Fruit fly (Drosophila melanogaster) whole organism, embryonic: ENCODE measurements around the gene CG34267.

Source experiments
- Aef1 ChIP-seq: fragments of 200-800 bp; sonication (Bioruptor generic); IDR thresholded peaks from 3 replicates; pipeline ENCODE4 v1.3.6; 2022; ENCODE audit warnings: missing biosample characterization, missing genetic modification characterization
- Atf3 ChIP-seq: fragments of 200-800 bp; sonication (Bioruptor generic); optimal IDR thresholded peaks from 3 replicates; lab custom pipeline; 2016; ENCODE audit warnings: missing biosample characterization, missing genetic modification characterization
- BtbVII ChIP-seq: fragments of 200-800 bp; sonication (Bioruptor generic); optimal IDR thresholded peaks from 3 replicates; lab custom pipeline; 2017; ENCODE audit warnings: missing biosample characterization, mild to moderate bottlenecking, missing genetic modification characterization
- CG10274 ChIP-seq: fragments of 200-800 bp; sonication (Bioruptor generic); optimal IDR thresholded peaks from 3 replicates; lab custom pipeline; 2017; ENCODE audit warnings: missing biosample characterization, mild to moderate bottlenecking, missing genetic modification characterization
- CG12391 ChIP-seq: fragments of 200-800 bp; sonication (Bioruptor generic); optimal IDR thresholded peaks from 3 replicates; lab custom pipeline; 2018; ENCODE audit warnings: missing biosample characterization, mild to moderate bottlenecking, missing genetic modification characterization, moderate library complexity
- CG14050 ChIP-seq: fragments of 200-800 bp; sonication (Bioruptor generic); IDR thresholded peaks from 3 replicates; pipeline ENCODE4 v1.3.6; 2022; ENCODE audit warnings: missing biosample characterization, missing genetic modification characterization
- CG15696 ChIP-seq: fragments of 200-800 bp; sonication (Bioruptor generic); optimal IDR thresholded peaks from 2 replicates; lab custom pipeline; 2019; ENCODE audit warnings: missing biosample characterization, mild to moderate bottlenecking, missing genetic modification characterization, moderate library complexity
- CG1647 ChIP-seq: fragments of 200-800 bp; sonication (Bioruptor generic); optimal IDR thresholded peaks from 3 replicates; lab custom pipeline; 2016; ENCODE audit warnings: missing biosample characterization, missing genetic modification characterization
- CG17186 ChIP-seq: fragments of 200-800 bp; sonication (Bioruptor generic); optimal IDR thresholded peaks from 3 replicates; lab custom pipeline; 2017; ENCODE audit warnings: missing biosample characterization, missing genetic modification reagents, missing genetic modification characterization
- CG18599 ChIP-seq: fragments of 200-800 bp; sonication (Bioruptor generic); optimal IDR thresholded peaks from 3 replicates; lab custom pipeline; 2017; ENCODE audit warnings: missing biosample characterization, missing genetic modification characterization, mild to moderate bottlenecking, moderate library complexity, missing genetic modification reagents
- CG31365 ChIP-seq: fragments of 200-800 bp; sonication (Bioruptor generic); optimal IDR thresholded peaks from 2 replicates; lab custom pipeline; 2018; ENCODE audit warnings: missing biosample characterization, mild to moderate bottlenecking, missing genetic modification characterization
- CG4360 ChIP-seq: fragments of 200-800 bp; sonication (Bioruptor generic); IDR thresholded peaks from 2 replicates; pipeline ENCODE4 v1.3.6; 2022; ENCODE audit warnings: missing biosample characterization, missing genetic modification characterization
- CG5245 ChIP-seq: fragments of 200-800 bp; sonication (Bioruptor generic); optimal IDR thresholded peaks from 3 replicates; lab custom pipeline; 2016; ENCODE audit warnings: missing biosample characterization, missing genetic modification characterization
- CG6175 ChIP-seq: fragments of 200-800 bp; sonication (Bioruptor generic); IDR thresholded peaks from 3 replicates; pipeline ENCODE4 v1.3.6; 2022; ENCODE audit warnings: missing biosample characterization, missing genetic modification characterization
- CG6791 ChIP-seq: fragments of 200-800 bp; sonication (Bioruptor generic); IDR thresholded peaks from 3 replicates; pipeline ENCODE4 v1.3.6; 2022; ENCODE audit warnings: missing biosample characterization, missing genetic modification characterization; ENCODE audit not compliant: partially characterized antibody
- CG7839 ChIP-seq: fragments of 200-800 bp; sonication (Bioruptor generic); optimal IDR thresholded peaks from 3 replicates; lab custom pipeline; 2018; ENCODE audit warnings: missing biosample characterization, mild to moderate bottlenecking, missing genetic modification characterization, moderate library complexity
- CG8765 ChIP-seq: fragments of 200-800 bp; sonication (Bioruptor generic); IDR thresholded peaks from 2 replicates; pipeline ENCODE4 v1.3.6; 2022; ENCODE audit warnings: missing biosample characterization, missing genetic modification characterization
- CG8944 ChIP-seq: fragments of 200-800 bp; sonication (Bioruptor generic); optimal IDR thresholded peaks from 3 replicates; lab custom pipeline; 2016; ENCODE audit warnings: missing biosample characterization, missing genetic modification characterization
- Dbx ChIP-seq: fragments of 200-800 bp; sonication (Bioruptor generic); IDR thresholded peaks from 3 replicates; pipeline ENCODE4 v1.3.6; 2022; ENCODE audit warnings: missing biosample characterization, missing genetic modification characterization
- Doc2 ChIP-seq: fragments of 200-800 bp; sonication (Bioruptor generic); IDR thresholded peaks from 2 replicates; pipeline ENCODE4 v1.3.6; 2022; ENCODE audit warnings: missing biosample characterization, missing genetic modification characterization
- HLH54F ChIP-seq: fragments of 200-800 bp; sonication (Bioruptor generic); optimal IDR thresholded peaks from 3 replicates; lab custom pipeline; 2016; ENCODE audit warnings: missing biosample characterization, missing genetic modification characterization
- Hey ChIP-seq: fragments of 200-800 bp; sonication (Bioruptor generic); optimal IDR thresholded peaks from 3 replicates; lab custom pipeline; 2018; ENCODE audit warnings: missing biosample characterization, mild to moderate bottlenecking, missing genetic modification characterization
- Hr39 ChIP-seq: fragments of >200 bp; optimal IDR thresholded peaks from 2 replicates; lab custom pipeline; 2017
- Nf-YC ChIP-seq: fragments of 200-800 bp; optimal IDR thresholded peaks from 3 replicates; lab custom pipeline; 2019; ENCODE audit warnings: missing biosample characterization, mild to moderate bottlenecking, missing genetic modification characterization, moderate library complexity
- Oli ChIP-seq: fragments of 200-800 bp; sonication (Bioruptor generic); optimal IDR thresholded peaks from 2 replicates; lab custom pipeline; 2018; ENCODE audit warnings: missing biosample characterization, mild to moderate bottlenecking, missing genetic modification characterization, moderate library complexity
- Tbp ChIP-seq: fragments of >200 bp; optimal IDR thresholded peaks from 2 replicates; lab custom pipeline; 2018; ENCODE audit warnings: missing biosample characterization, missing genetic modification characterization
- ash1 ChIP-seq: fragments of 200-800 bp; sonication (Bioruptor generic); optimal IDR thresholded peaks from 2 replicates; lab custom pipeline; 2018; ENCODE audit warnings: missing biosample characterization, mild to moderate bottlenecking, missing genetic modification characterization
- br ChIP-seq: fragments of >200 bp; optimal IDR thresholded peaks from 2 replicates; lab custom pipeline; 2017
- chinmo ChIP-seq: fragments of 200-800 bp; sonication (Bioruptor generic); IDR thresholded peaks from 4 replicates; pipeline ENCODE4 v1.3.6; 2022; ENCODE audit warnings: missing biosample characterization, missing genetic modification characterization; ENCODE audit not compliant: partially characterized antibody
- chn ChIP-seq: fragments of 200-800 bp; sonication (Bioruptor generic); optimal IDR thresholded peaks from 2 replicates; lab custom pipeline; 2016; ENCODE audit warnings: missing biosample characterization, missing genetic modification characterization
- cwo ChIP-seq: fragments of 200-800 bp; sonication (Bioruptor generic); optimal IDR thresholded peaks from 3 replicates; lab custom pipeline; 2017; ENCODE audit warnings: missing biosample characterization, missing genetic modification characterization, mild to moderate bottlenecking, moderate library complexity, missing genetic modification reagents
- danr ChIP-seq: fragments of 200-800 bp; sonication (Bioruptor generic); IDR thresholded peaks from 2 replicates; pipeline ENCODE4 v1.3.6; 2022; ENCODE audit warnings: missing biosample characterization, missing genetic modification characterization
- gcm2 ChIP-seq: fragments of 200-800 bp; sonication (Bioruptor generic); optimal IDR thresholded peaks from 2 replicates; lab custom pipeline; 2016; ENCODE audit warnings: missing biosample characterization, missing genetic modification characterization
- hb ChIP-seq: fragments of 200-800 bp; sonication (Bioruptor generic); IDR thresholded peaks from 3 replicates; pipeline ENCODE4 v1.3.6; 2022; ENCODE audit warnings: missing biosample characterization, missing genetic modification characterization; ENCODE audit not compliant: partially characterized antibody
- hbn ChIP-seq: fragments of 200-800 bp; sonication (Bioruptor generic); IDR thresholded peaks from 2 replicates; pipeline ENCODE4 v1.3.6; 2022; ENCODE audit warnings: missing biosample characterization, missing genetic modification characterization; ENCODE audit not compliant: partially characterized antibody
- lmd ChIP-seq: fragments of 200-800 bp; sonication (Bioruptor generic); IDR thresholded peaks from 2 replicates; pipeline ENCODE4 v1.3.6; 2022; ENCODE audit warnings: missing biosample characterization, missing genetic modification characterization
- nerfin-1 ChIP-seq: fragments of 200-800 bp; sonication (Bioruptor generic); optimal IDR thresholded peaks from 3 replicates; lab custom pipeline; 2019; ENCODE audit warnings: missing biosample characterization, mild to moderate bottlenecking, missing genetic modification characterization, moderate library complexity
- pan ChIP-seq, 4 experiments: fragments of >200 bp in 3 of 4; fragments of 200-800 bp in 1 of 4; sonication (Bioruptor generic) in 1 of 4; optimal IDR thresholded peaks in 3 of 4; IDR thresholded peaks in 1 of 4; 2 replicates each; pipeline versions ENCODE4 v1.3.6 to Lab custom; 2017 to 2022; ENCODE audit warnings: missing biosample characterization in 2 of 4, missing genetic modification characterization in 2 of 4, mixed read lengths in 1 of 4
- ro ChIP-seq: fragments of 200-800 bp; sonication (Bioruptor generic); IDR thresholded peaks from 2 replicates; pipeline ENCODE4 v1.3.6; 2022; ENCODE audit warnings: missing biosample characterization, missing genetic modification characterization
- run ChIP-seq: fragments of 200-800 bp; sonication (Bioruptor generic); optimal IDR thresholded peaks from 3 replicates; lab custom pipeline; 2018; ENCODE audit warnings: missing biosample characterization, mild to moderate bottlenecking, missing genetic modification characterization
- salm ChIP-seq: fragments of 200-800 bp; sonication (Bioruptor generic); optimal IDR thresholded peaks from 2 replicates; lab custom pipeline; 2018; ENCODE audit warnings: missing biosample characterization, mild to moderate bottlenecking, missing genetic modification characterization
- sens-2 ChIP-seq: fragments of 200-800 bp; sonication (Bioruptor generic); IDR thresholded peaks from 2 replicates; pipeline ENCODE4 v1.3.6; 2022; ENCODE audit warnings: missing biosample characterization, missing genetic modification characterization
- sisA ChIP-seq: fragments of 200-800 bp; sonication (Bioruptor generic); IDR thresholded peaks from 2 replicates; pipeline ENCODE4 v1.3.6; 2022; ENCODE audit warnings: missing biosample characterization, missing genetic modification characterization
- sob ChIP-seq: fragments of 200-800 bp; sonication (Bioruptor generic); IDR thresholded peaks from 2 replicates; pipeline ENCODE4 v1.3.6; 2022; ENCODE audit warnings: missing biosample characterization, missing genetic modification characterization
- stwl ChIP-seq: fragments of 200-800 bp; sonication (Bioruptor generic); optimal IDR thresholded peaks from 3 replicates; lab custom pipeline; 2018; ENCODE audit warnings: missing biosample characterization, mild to moderate bottlenecking, missing genetic modification characterization, moderate library complexity
- sug ChIP-seq: fragments of 200-800 bp; optimal IDR thresholded peaks from 2 replicates; lab custom pipeline; 2019; ENCODE audit warnings: missing biosample characterization, mild to moderate bottlenecking, missing genetic modification characterization, moderate library complexity
- tio ChIP-seq: fragments of 200-800 bp; sonication (Bioruptor generic); optimal IDR thresholded peaks from 2 replicates; lab custom pipeline; 2017; ENCODE audit warnings: missing biosample characterization, missing genetic modification characterization, inconsistent platforms
- tup ChIP-seq: fragments of 200-800 bp; sonication (Bioruptor generic); optimal IDR thresholded peaks from 2 replicates; lab custom pipeline; 2016; ENCODE audit warnings: missing biosample characterization, mild to moderate bottlenecking, missing genetic modification characterization, moderate library complexity
- wdn ChIP-seq: fragments of 200-800 bp; sonication (Bioruptor generic); IDR thresholded peaks from 2 replicates; pipeline ENCODE4 v1.3.6; 2022; ENCODE audit warnings: missing biosample characterization, missing genetic modification characterization
- yki ChIP-seq: fragments of >200 bp; optimal IDR thresholded peaks from 3 replicates; lab custom pipeline; 2018

The CG34267 gene

DNA sequence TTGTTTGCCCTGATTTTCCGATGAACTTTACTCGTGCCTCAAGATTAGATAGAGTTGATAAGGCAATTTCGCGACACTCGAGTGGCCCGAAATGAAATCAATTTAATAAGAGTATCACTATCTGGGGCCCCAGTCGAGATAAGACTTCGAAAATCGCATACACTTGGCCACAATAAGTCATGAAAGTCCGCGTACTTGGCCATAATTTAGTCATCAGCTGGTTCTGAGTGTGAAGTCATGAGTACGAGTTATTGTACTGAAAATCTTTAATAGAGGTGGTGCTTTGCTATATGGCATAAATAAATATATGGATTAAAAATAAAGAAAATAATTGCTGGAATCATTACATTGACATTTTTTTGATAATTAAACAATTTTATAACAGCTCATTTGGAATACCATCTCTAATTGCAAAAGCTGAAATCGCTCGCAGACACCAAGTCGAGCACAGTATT lies 11.5 kb upstream of the CG34267 start (continued):
- TF ChIP-seq CG12391 (tag; lab: Kevin White, UChicago) (peak; percentile 4), hb (GFP tag; lab: Robert Waterston, UW) (no peak), salm (tag; lab: Kevin White, UChicago) (no peak), Dbx (GFP tag; lab: Robert Waterston, UW) (peak; percentile 50; the same call in 1 of the 3 replicates), sob (GFP tag; lab: Robert Waterston, UW) (peak; percentile 47; the same call in 1 of the 2 replicates), lmd (GFP tag; lab: Robert Waterston, UW) (peak; percentile 20; the same call in 1 of the 2 replicates), wdn (GFP tag; lab: Robert Waterston, UW) (no peak)
- TF ChIP-seq, all 482 proteins: peak for 58

- TF ChIP-seq Nf-YC (tag; lab: Kevin White, UChicago) (peak; percentile 18), CG10274 (GFP tag; lab: Kevin White, UChicago) (no peak), tup (no peak), BtbVII (GFP tag; lab: Kevin White, UChicago) (peak; percentile 19), br (no peak), CG31365 (tag; lab: Kevin White, UChicago) (no peak), Doc2 (GFP tag; lab: Robert Waterston, UW) (no peak), CG8765 (no peak), run (tag; lab: Kevin White, UChicago) (peak; percentile 43), CG15696 (no peak), chn (no peak), yki (lab: Kevin White, UChicago) (no peak), CG17186 (GFP tag; lab: Kevin White, UChicago) (no peak), Hey (tag; lab: Kevin White, UChicago) (no peak), CG6175 (GFP tag; lab: Robert Waterston, UW) (peak; percentile 60; the same call in 2 of the 3 replicates), ro (GFP tag; lab: Robert Waterston, UW) (no peak), Hr39 (lab: Kevin White, UChicago) (no peak), CG18599 (GFP tag; lab: Kevin White, UChicago) (peak; percentile 30), Atf3 (GFP tag; lab: Kevin White, UChicago) (no peak), ash1 (GFP tag; lab: Kevin White, UChicago) (no peak), Aef1 (GFP tag; lab: Robert Waterston, UW) (no peak), pan (optimal IDR thresholded peaks at IDR 0.05; lab: Kevin White, UChicago) (no peak), pan (GFP tag; optimal IDR thresholded peaks at IDR 0.05 in 1 of 2, IDR thresholded peaks at IDR 0.05 in 1 of 2) (peak in 1 of 2 experiments; percentile 32), danr (GFP tag; lab: Robert Waterston, UW) (no peak), Oli (tag; lab: Kevin White, UChicago) (no peak), CG14050 (GFP tag; lab: Robert Waterston, UW) (no peak), CG7839 (no peak), chinmo (peak; percentile 77; the same call in 2 of the 4 replicates), CG5245 (GFP tag; lab: Kevin White, UChicago) (no peak), sug (no peak), stwl (no peak), Tbp (GFP tag; lab: Kevin White, UChicago) (no peak), hbn (GFP tag; lab: Robert Waterston, UW) (no peak), HLH54F (no peak), tio (GFP tag; lab: Kevin White, UChicago) (no peak), sisA (GFP tag; lab: Robert Waterston, UW) (no peak), CG4360 (GFP tag; lab: Robert Waterston, UW) (no peak), gcm2 (no peak), nerfin-1 (tag; lab: Kevin White, UChicago) (no peak), CG6791 (GFP tag; lab: Robert Waterston, UW) (peak; percentile 37; the same call in 1 of the 3 replicates), cwo (GFP tag; lab: Kevin White, UChicago) (no peak), sens-2 (GFP tag; lab: Robert Waterston, UW) (no peak), CG8944 (GFP tag; lab: Kevin White, UChicago) (no peak), CG1647 (GFP tag; lab: Kevin White, UChicago) (no peak)
Observed at dm6 chr3L:510823-511227, 10.6 kb upstream of the CG34267 start.
